Worm (Caenorhabditis elegans) whole organism, L4 larva: ENCODE measurements around the gene mltn-6.

Experiments
- F49E8.2 ChIP-seq: sonication (generic microtip); optimal IDR thresholded peaks from 2 replicates; lab custom pipeline; 2016; ENCODE audit warnings: missing compliant biosample characterization, mild to moderate bottlenecking, missing genetic modification characterization, borderline replicate concordance
- R02D3.7 ChIP-seq: fragments of 150-350 bp; sonication (generic microtip); optimal IDR thresholded peaks from 3 replicates; lab custom pipeline; 2014; ENCODE audit warnings: missing biosample characterization, missing genetic modification characterization
- Y105C5A.15 ChIP-seq: fragments of 200-800 bp; sonication (Bioruptor generic); IDR thresholded peaks from 2 replicates; pipeline ENCODE4 v1.3.6; 2022; ENCODE audit warnings: missing genetic modification characterization, missing compliant biosample characterization
- aha-1 ChIP-seq: fragments of 150-350 bp; peaks from one replicate; lab custom pipeline; 2014; ENCODE audit warnings: missing biosample characterization, missing genetic modification characterization
- attf-4 ChIP-seq: sonication (generic microtip); optimal IDR thresholded peaks from 3 replicates; lab custom pipeline; 2017; ENCODE audit warnings: missing biosample characterization, missing genetic modification characterization
- egl-27 ChIP-seq: sonication (generic microtip); optimal IDR thresholded peaks from 3 replicates; lab custom pipeline; 2017; ENCODE audit warnings: missing biosample characterization, missing genetic modification reagents, missing genetic modification characterization
- fkh-10 ChIP-seq: fragments of 150-350 bp; optimal IDR thresholded peaks from 2 replicates; lab custom pipeline; 2014; ENCODE audit warnings: missing biosample characterization, missing genetic modification reagents, missing genetic modification characterization
- gei-8 ChIP-seq: fragments of 200-800 bp; sonication (Bioruptor generic); optimal IDR thresholded peaks from 2 replicates; lab custom pipeline; 2018; ENCODE audit warnings: mild to moderate bottlenecking, missing genetic modification characterization, missing compliant biosample characterization
- lim-7 ChIP-seq: fragments of 200-800 bp; sonication (Bioruptor generic); IDR thresholded peaks from 2 replicates; pipeline ENCODE4 v1.3.6; 2022; ENCODE audit warnings: missing genetic modification characterization, missing compliant biosample characterization
- lin-15B ChIP-seq: fragments of 150-350 bp; sonication (generic microtip); optimal IDR thresholded peaks from 3 replicates; lab custom pipeline; 2014; ENCODE audit warnings: missing biosample characterization, missing genetic modification characterization
- lir-3 ChIP-seq: sonication (generic microtip); optimal IDR thresholded peaks from 2 replicates; lab custom pipeline; 2016; ENCODE audit warnings: mild to moderate bottlenecking, missing genetic modification characterization, missing compliant biosample characterization
- madf-5 ChIP-seq, 2 experiments: fragments of 200-800 bp; sonication (Bioruptor generic); IDR thresholded peaks; 2 replicates each; pipeline ENCODE4 v1.3.6; 2022; ENCODE audit warnings: missing compliant biosample characterization in 2 of 2, missing genetic modification characterization in 2 of 2
- mdt-29 ChIP-seq: fragments of 200-800 bp; sonication (Bioruptor generic); IDR thresholded peaks from 2 replicates; pipeline ENCODE4 v1.3.6; 2022; ENCODE audit warnings: missing genetic modification reagents, missing genetic modification characterization, missing compliant biosample characterization
- mep-1 ChIP-seq: fragments of 150-350 bp; sonication (generic microtip); optimal IDR thresholded peaks from 3 replicates; lab custom pipeline; 2014; ENCODE audit warnings: missing biosample characterization, missing genetic modification characterization
- mxl-3 ChIP-seq: fragments of 200-800 bp; sonication (Bioruptor generic); optimal IDR thresholded peaks from 2 replicates; lab custom pipeline; 2018; ENCODE audit warnings: mild to moderate bottlenecking, missing genetic modification characterization, missing compliant biosample characterization
- nhr-11 ChIP-seq: fragments of 150-350 bp; optimal IDR thresholded peaks from 2 replicates; lab custom pipeline; 2014; ENCODE audit warnings: missing biosample characterization, missing genetic modification characterization
- nhr-111 ChIP-seq: fragments of 200-800 bp; sonication (Bioruptor generic); optimal IDR thresholded peaks from 2 replicates; lab custom pipeline; 2018; ENCODE audit warnings: mild to moderate bottlenecking, missing genetic modification characterization, missing compliant biosample characterization
- nhr-237 ChIP-seq: sonication (generic microtip); optimal IDR thresholded peaks from 2 replicates; lab custom pipeline; 2017; ENCODE audit warnings: missing biosample characterization, missing genetic modification characterization
- nhr-76 ChIP-seq: fragments of 150-350 bp; optimal IDR thresholded peaks from 2 replicates; lab custom pipeline; 2014; ENCODE audit warnings: missing biosample characterization, missing genetic modification characterization
- nhr-77 ChIP-seq: fragments of 150-350 bp; optimal IDR thresholded peaks from 2 replicates; lab custom pipeline; 2014; ENCODE audit warnings: missing biosample characterization, missing genetic modification characterization
- pha-4 ChIP-seq, 2 experiments: fragments of 150-350 bp in 1 of 2; fragments of 200-800 bp in 1 of 2; sonication (Bioruptor generic) in 1 of 2; IDR thresholded peaks in 1 of 2; optimal IDR thresholded peaks in 1 of 2; 2 replicates each; pipeline versions ENCODE4 v1.3.6 to Lab custom; 2014 to 2022; ENCODE audit warnings: missing genetic modification characterization in 2 of 2, missing genetic modification reagents in 2 of 2, missing biosample characterization in 1 of 2, missing compliant biosample characterization in 1 of 2
- rbr-2 ChIP-seq: sonication (generic microtip); optimal IDR thresholded peaks from 2 replicates; lab custom pipeline; 2016; ENCODE audit warnings: missing genotype, missing genetic modification characterization, missing compliant biosample characterization
- snpc-1.2 ChIP-seq: fragments of 200-800 bp; sonication (Bioruptor generic); IDR thresholded peaks from 2 replicates; pipeline ENCODE4 v1.3.6; 2022; ENCODE audit warnings: missing genetic modification reagents, missing genetic modification characterization, missing compliant biosample characterization
- unc-130 ChIP-seq: sonication (generic microtip); optimal IDR thresholded peaks from 2 replicates; lab custom pipeline; 2016; ENCODE audit warnings: missing genetic modification reagents, missing genetic modification characterization, missing compliant biosample characterization
- unc-62 ChIP-seq, 3 experiments: fragments of 150-350 bp in 1 of 3; sonication (generic microtip); optimal IDR thresholded peaks in 2 of 3; peaks in 1 of 3; 1 replicate in 1 of 3; 2 replicates in 2 of 3; lab custom pipeline; 2014 to 2017; ENCODE audit warnings: missing biosample characterization in 3 of 3, missing genetic modification characterization in 3 of 3, missing genetic modification reagents in 3 of 3, missing genotype in 1 of 3
- zag-1 ChIP-seq: fragments of 150-350 bp; optimal IDR thresholded peaks from 2 replicates; lab custom pipeline; 2014; ENCODE audit warnings: missing biosample characterization, missing genetic modification characterization
- zip-11 ChIP-seq: fragments of 200-800 bp; sonication (Bioruptor generic); IDR thresholded peaks from 2 replicates; pipeline ENCODE4 v1.3.6; 2022; ENCODE audit warnings: missing genetic modification characterization, missing compliant biosample characterization

mltn-6 gene

DNA sequence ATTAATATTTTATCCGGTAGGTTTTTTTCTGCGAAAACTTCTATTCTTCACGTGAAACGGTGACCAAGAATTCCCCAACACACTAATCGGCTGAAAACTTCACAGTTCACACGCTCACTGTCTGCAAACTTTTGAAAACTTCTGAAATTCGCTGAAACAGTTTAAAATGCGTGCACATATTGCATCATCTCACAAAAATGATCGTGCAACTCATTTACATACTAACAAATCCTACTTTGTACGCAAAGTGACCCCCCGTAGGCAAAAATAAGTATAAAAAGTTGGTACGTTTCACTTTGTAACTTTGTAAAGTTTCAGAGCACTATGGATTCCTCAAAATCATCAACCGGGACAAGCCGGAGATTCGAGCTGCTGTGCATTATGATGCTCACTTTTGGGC lies 23.6 kb downstream of the mltn-6 start, which contains the start of gene ZK6.6:
Gene ZK6.6 (plus strand): TSS at position 301 of the 400 bp plus-strand sequence.
- TF ChIP-seq gei-8: peak; percentile 20
- no peak for TF ChIP-seq nhr-77
- no peak for TF ChIP-seq unc-130 (GFP tag; lab: Kevin White, UChicago)
- no peak for TF ChIP-seq mxl-3 (GFP tag; lab: Kevin White, UChicago)
- TF ChIP-seq zag-1 (tag; lab: Kevin White, UChicago): no peak

ce11 chrV:392199-392678 lies 27.5 kb downstream of the mltn-6 start, which contains the start of gene nhr-254:
Gene nhr-254 (plus strand): TSS chrV:392628.
- TF ChIP-seq R02D3.7: no peak
- TF ChIP-seq snpc-1.2 (GFP tag; lab: Robert Waterston, UW): no peak
- no peak for TF ChIP-seq zip-11 (GFP tag; lab: Robert Waterston, UW)
- no peak for TF ChIP-seq fkh-10 (GFP tag; lab: Kevin White, UChicago)
- TF ChIP-seq nhr-11: peak; percentile 31

ce11 chrV:396309-396708 lies 31.6 kb downstream of the mltn-6 start, which contains the start of gene nhr-253:
Gene nhr-253 (plus strand): TSS chrV:396593.
- no peak for TF ChIP-seq nhr-111
- TF ChIP-seq nhr-76 (tag; lab: Kevin White, UChicago): no peak
- no peak for TF ChIP-seq F49E8.2 (tag; lab: Kevin White, UChicago)

- TF ChIP-seq unc-62 (GFP tag; optimal IDR thresholded peaks at IDR 0.05 in 1 of 2; lab: Kevin White, UChicago) (peak in 1 of 2 experiments; percentile 11), unc-62 (tag; optimal IDR thresholded peaks at IDR 0.05; lab: Kevin White, UChicago) (no peak), lir-3 (tag; lab: Kevin White, UChicago) (no peak)
- TF ChIP-seq, all 104 proteins: peak for 1
Measured at ce11 chrV:399721-400120, 35.0 kb downstream of the mltn-6 start, which contains the start of gene scl-27. Gene scl-27 (plus strand): TSS chrV:400021.

DNA sequence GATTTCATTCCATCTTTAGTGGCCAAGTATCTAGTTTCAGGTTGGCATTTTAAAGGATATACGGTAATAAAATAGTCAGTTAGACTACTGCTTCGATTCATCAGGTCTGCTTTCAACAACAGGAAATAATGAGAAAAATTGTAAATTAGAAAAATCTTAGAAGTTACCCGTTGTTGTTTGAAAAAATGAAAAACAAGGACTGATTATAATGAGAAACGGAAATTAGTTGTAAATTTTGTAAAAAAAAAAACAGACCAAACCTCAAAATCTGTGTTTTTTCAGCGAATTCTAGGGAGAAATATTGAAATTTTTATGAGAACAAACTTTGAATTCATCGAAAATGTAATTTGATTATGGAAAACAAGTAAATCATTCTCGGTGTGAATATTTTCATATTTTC lies 38.3 kb downstream of the mltn-6 start, which contains the start of gene srh-62:
Gene srh-62 (minus strand): TSS at position 101 of the 400 bp plus-strand sequence.
- TF ChIP-seq Y105C5A.15 (GFP tag; lab: Robert Waterston, UW) (no peak), lim-7 (GFP tag; lab: Robert Waterston, UW) (no peak), zag-1 (tag; lab: Kevin White, UChicago) (no peak), mep-1 (tag; lab: Kevin White, UChicago) (no peak), attf-4 (tag; lab: Kevin White, UChicago) (no peak), rbr-2 (no peak), pha-4 (GFP tag; IDR thresholded peaks at IDR 0.05; lab: Robert Waterston, UW) (no peak), pha-4 (tag; optimal IDR thresholded peaks at IDR 0.05; lab: Kevin White, UChicago) (no peak), nhr-237 (tag; lab: Kevin White, UChicago) (no peak)

DNA sequence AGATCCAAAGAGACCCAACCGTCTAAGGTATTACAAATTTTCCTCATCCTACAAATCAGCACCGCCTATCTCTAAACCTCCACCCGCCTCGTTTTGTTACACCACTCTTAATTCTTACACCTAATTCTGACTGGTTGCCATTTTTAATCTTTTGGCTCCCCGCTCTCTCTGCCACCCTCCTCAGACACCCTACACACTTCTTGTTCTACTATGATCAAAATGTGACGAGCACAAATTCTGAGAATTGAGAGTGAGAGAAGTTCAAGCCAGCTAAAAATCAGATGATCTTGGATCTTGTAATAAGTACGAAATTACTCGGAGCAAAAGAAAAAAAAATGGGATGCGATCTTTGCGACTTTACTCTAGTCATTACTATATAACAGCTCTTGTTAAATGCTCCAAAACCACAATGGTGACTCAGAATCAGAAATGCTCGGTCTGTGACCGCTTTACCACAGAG lies 39.5 kb downstream of the mltn-6 start, which contains the start of gene nhr-252:
Gene nhr-252 (plus strand): TSS at position 410 of the 460 bp plus-strand sequence.
- TF ChIP-seq lin-15B (no peak), egl-27 (tag; lab: Kevin White, UChicago) (no peak), madf-5 (GFP tag; IDR thresholded peaks at IDR 0.05; lab: Robert Waterston, UW) (no peak)

DNA sequence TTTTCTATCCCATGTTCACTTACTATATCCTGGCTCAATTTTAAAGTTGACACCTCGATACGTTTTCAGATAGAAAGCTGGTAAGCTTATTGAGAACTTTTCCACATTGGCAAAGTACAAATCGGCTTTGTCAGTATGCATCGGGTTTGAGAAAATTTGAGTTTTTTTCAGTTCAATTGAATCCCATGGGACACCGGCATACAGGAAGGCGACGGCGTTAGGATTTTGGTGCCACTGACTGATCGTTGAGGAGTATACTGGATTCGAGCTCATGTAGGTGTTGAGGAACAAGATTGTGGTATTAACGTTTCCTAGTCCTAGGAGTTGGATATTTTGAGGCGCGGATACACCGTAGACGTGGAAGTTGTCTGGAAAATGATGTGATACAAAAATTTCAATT lies 48.1 kb downstream of the mltn-6 start:
- TF ChIP-seq aha-1 (tag; lab: Kevin White, UChicago): peak; percentile 95
- TF ChIP-seq mdt-29 (GFP tag; lab: Robert Waterston, UW): no peak
- TF ChIP-seq, all 104 proteins: peak for 1
